Fruit fly (Drosophila melanogaster) Kc167 (cell line): ENCODE results near the gene CG46464.

Experiments used
- Sin3A ChIP-seq: fragments of >200 bp; optimal IDR thresholded peaks from 2 replicates; lab custom pipeline; 2018; ENCODE audit warnings: missing external identifiers
- h ChIP-seq: fragments of >200 bp; optimal IDR thresholded peaks from 3 replicates; lab custom pipeline; 2018; ENCODE audit warnings: missing external identifiers
- insv ChIP-seq: fragments of >200 bp; optimal IDR thresholded peaks from 3 replicates; lab custom pipeline; 2018; ENCODE audit warnings: missing external identifiers
- psq ChIP-seq: fragments of >200 bp; optimal IDR thresholded peaks from 2 replicates; lab custom pipeline; 2017; ENCODE audit warnings: missing external identifiers
- ttk ChIP-seq: sonication (Bioruptor generic); optimal IDR thresholded peaks from 2 replicates; lab custom pipeline; 2017; ENCODE audit warnings: missing external identifiers

DNA sequence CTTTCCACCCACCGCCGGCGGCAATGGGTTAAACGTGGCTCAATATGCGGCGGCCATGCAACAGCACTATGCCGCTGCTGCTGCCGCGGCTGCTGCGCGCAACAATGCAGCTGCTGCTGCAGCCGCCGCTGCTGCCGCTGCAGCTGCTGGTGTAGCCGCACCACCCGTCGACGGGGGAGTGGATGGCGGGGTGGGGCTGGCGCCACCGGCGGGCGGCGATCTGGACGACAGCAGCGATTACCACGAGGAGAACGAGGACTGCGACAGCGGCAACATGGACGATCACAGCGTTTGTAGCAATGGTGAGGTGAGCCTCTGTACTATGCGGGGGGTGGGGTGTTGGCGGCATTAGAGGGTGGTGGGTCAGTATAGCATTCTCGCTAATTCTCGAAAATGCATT is 45.6 kb downstream of the CG46464 start:
- TF ChIP-seq h (lab: Kevin White, UChicago), result no peak
- no peak for TF ChIP-seq psq (lab: Kevin White, UChicago)
- no peak for TF ChIP-seq Sin3A (lab: Kevin White, UChicago)
- TF ChIP-seq insv (lab: Kevin White, UChicago), result no peak
- no peak for TF ChIP-seq ttk (lab: Kevin White, UChicago)
